Worm (Caenorhabditis elegans): ENCODE results near the gene ldp-1.

Gene ldp-1

ce11 chrV:2151458-2151857 is 24.1 kb downstream of the ldp-1 start, which contains the start of gene srbc-24:
TSS of gene srbc-24 (plus strand) at chrV:2151758.
- TF ChIP-seq nfya-2 (GFP tag; IDR thresholded peaks at IDR 0.05), result no peak

DNA sequence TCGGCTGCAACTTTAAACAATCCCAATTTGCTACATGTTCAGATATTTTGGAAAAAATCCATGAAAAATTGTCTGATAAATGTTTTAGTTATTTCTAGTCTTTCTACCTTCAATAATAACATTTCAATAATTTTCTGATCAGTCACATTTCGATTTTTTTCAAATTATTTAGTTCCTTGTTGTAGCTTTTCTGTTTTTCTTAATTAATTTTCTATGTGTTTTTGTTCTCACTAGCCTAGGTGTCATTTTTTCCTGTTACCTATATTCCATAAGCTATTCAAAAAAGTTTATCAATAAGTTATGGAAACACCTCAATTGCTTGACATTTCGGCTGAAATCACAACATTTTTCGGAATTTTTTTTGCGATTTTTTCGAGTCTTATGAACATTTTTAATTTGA is 25.9 kb downstream of the ldp-1 start, which contains the start of gene srbc-23:
srbc-23 (plus strand) TSS at position 301 of the 400 bp plus-strand sequence.
- no peak for TF ChIP-seq let-607 (tag; optimal IDR thresholded peaks at IDR 0.05)
- no peak for TF ChIP-seq lag-1 (GFP tag; IDR thresholded peaks at IDR 0.05)
- no peak for TF ChIP-seq attf-6 (GFP tag; IDR thresholded peaks at IDR 0.05)
- no peak for TF ChIP-seq lin-40 (tag; optimal IDR thresholded peaks at IDR 0.05)
- no peak for TF ChIP-seq ceh-100 (GFP tag; IDR thresholded peaks at IDR 0.05)
- no peak for TF ChIP-seq attf-3 (GFP tag; conservative IDR thresholded peaks at IDR 0.05)
- TF ChIP-seq mcd-1 (GFP tag; IDR thresholded peaks at IDR 0.05), result no peak
- TF ChIP-seq snpc-1.1 (tag; optimal IDR thresholded peaks at IDR 0.05; ENCODE audit: insufficient read depth), result no peak
- no peak for TF ChIP-seq rpc-1 (optimal IDR thresholded peaks at IDR 0.05)
- TF ChIP-seq rpc-1 (tag; optimal IDR thresholded peaks at IDR 0.05), result no peak
- no peak for TF ChIP-seq nhr-179 (tag; optimal IDR thresholded peaks at IDR 0.05)
- TF ChIP-seq nhr-80 (tag; optimal IDR thresholded peaks at IDR 0.05), result no peak
- no peak for TF ChIP-seq Y56A3A.18 (GFP tag; IDR thresholded peaks at IDR 0.05)
- no peak for TF ChIP-seq ztf-22 (GFP tag; optimal IDR thresholded peaks at IDR 0.05)
- TF ChIP-seq unc-130 (GFP tag; optimal IDR thresholded peaks at IDR 0.05), result no peak
- TF ChIP-seq B0019.2 (GFP tag; conservative IDR thresholded peaks at IDR 0.05), result no peak
- no peak for TF ChIP-seq xnd-1 (tag; optimal IDR thresholded peaks at IDR 0.05)
- TF ChIP-seq zim-3 (tag; optimal IDR thresholded peaks at IDR 0.05), result no peak
- TF ChIP-seq ztf-25 (GFP tag; IDR thresholded peaks at IDR 0.05), result no peak
- no peak for TF ChIP-seq hlh-12 (tag; optimal IDR thresholded peaks at IDR 0.05)

ce11 chrV:2155232-2155631 is 27.9 kb downstream of the ldp-1 start, which contains the start of gene srbc-21:
TSS of gene srbc-21 (plus strand) at chrV:2155532.
- TF ChIP-seq pha-4 (tag; optimal IDR thresholded peaks at IDR 0.05) (no peak), egl-44 (GFP tag; IDR thresholded peaks at IDR 0.05) (no peak), gei-17 (GFP tag; optimal IDR thresholded peaks at IDR 0.05) (no peak), nhr-90 (tag; optimal IDR thresholded peaks at IDR 0.05) (no peak), madf-8 (GFP tag; conservative IDR thresholded peaks at IDR 0.05) (no peak), K12H6.12 (tag; optimal IDR thresholded peaks at IDR 0.05) (no peak), efl-1 (GFP tag; optimal IDR thresholded peaks at IDR 0.05) (no peak), ztf-6 (GFP tag; IDR thresholded peaks at IDR 0.05) (no peak), C06A6.2 (GFP tag; conservative IDR thresholded peaks at IDR 0.05) (no peak), madf-3 (GFP tag; IDR thresholded peaks at IDR 0.05) (no peak), F23B12.7 (tag; optimal IDR thresholded peaks at IDR 0.05; ENCODE audit: insufficient read depth) (no peak), lsl-1 (GFP tag; optimal IDR thresholded peaks at IDR 0.05) (no peak), die-1 (tag; optimal IDR thresholded peaks at IDR 0.05) (no peak), dpff-1 (tag; optimal IDR thresholded peaks at IDR 0.05) (no peak)

ce11 chrV:2156830-2157229 is 29.5 kb downstream of the ldp-1 start, which contains the start of gene srbc-22:
TSS of gene srbc-22 (plus strand) at chrV:2157130.
- no peak for TF ChIP-seq let-526 (GFP tag; IDR thresholded peaks at IDR 0.05)
- TF ChIP-seq Y67H2A.10 (GFP tag; conservative IDR thresholded peaks at IDR 0.05), result no peak
- no peak for TF ChIP-seq snpc-4 (GFP tag; optimal IDR thresholded peaks at IDR 0.05)
- TF ChIP-seq snpc-4 (tag; optimal IDR thresholded peaks at IDR 0.05), result no peak
- no peak for TF ChIP-seq mxl-1 (tag; optimal IDR thresholded peaks at IDR 0.05)
- no peak for TF ChIP-seq aptf-2 (GFP tag; conservative IDR thresholded peaks at IDR 0.05)

Data from whole organism, young adult.